Worm (Caenorhabditis elegans): ENCODE results near the gene C43F9.5.

ce11 chrIV:10584237-10584636 is 6.3 kb downstream of the C43F9.5 start, which contains the start of gene oac-8:
- TF ChIP-seq ztf-11 (tag; optimal IDR thresholded peaks at IDR 0.05) (no peak), nhr-76 (tag; optimal IDR thresholded peaks at IDR 0.05) (no peak), M03D4.4 (tag; optimal IDR thresholded peaks at IDR 0.05) (no peak), drap-1 (GFP tag; optimal IDR thresholded peaks at IDR 0.05) (no peak), snpc-4 (tag; optimal IDR thresholded peaks at IDR 0.05) (no peak)
